Fruit fly (Drosophila melanogaster): ENCODE measurements around the gene kel.

- TF ChIP-seq h (GFP tag; optimal IDR thresholded peaks at IDR 0.05), result no peak
- TF ChIP-seq psq (GFP tag; optimal IDR thresholded peaks at IDR 0.05), result no peak
- TF ChIP-seq pan (optimal IDR thresholded peaks at IDR 0.05), result no peak
- no peak for TF ChIP-seq CrebA (GFP tag; optimal IDR thresholded peaks at IDR 0.05; ENCODE audit: borderline replicate concordance)
- no peak for TF ChIP-seq Abd-B (GFP tag; optimal IDR thresholded peaks at IDR 0.05)
- TF ChIP-seq Mio (GFP tag; optimal IDR thresholded peaks at IDR 0.05), result no peak
- no peak for TF ChIP-seq brk (GFP tag; optimal IDR thresholded peaks at IDR 0.05)
- no peak for TF ChIP-seq Myc (optimal IDR thresholded peaks at IDR 0.05)
- no peak for TF ChIP-seq Dif (GFP tag; optimal IDR thresholded peaks at IDR 0.05; ENCODE audit: partially characterized antibody)
- no peak for TF ChIP-seq br (GFP tag; optimal IDR thresholded peaks at IDR 0.05)
These were observed 12.0 kb upstream of the kel start for dm6 chr2L:18149903-18150302.
